Worm (Caenorhabditis elegans) whole organism, dauer: ENCODE measurements around the gene pudl-2.

Source experiments
- unc-62 ChIP-seq: sonication (generic microtip); optimal IDR thresholded peaks from 2 replicates; lab custom pipeline; 2017; ENCODE audit warnings: missing biosample characterization, missing genetic modification reagents, missing genetic modification characterization

Gene pudl-2

DNA sequence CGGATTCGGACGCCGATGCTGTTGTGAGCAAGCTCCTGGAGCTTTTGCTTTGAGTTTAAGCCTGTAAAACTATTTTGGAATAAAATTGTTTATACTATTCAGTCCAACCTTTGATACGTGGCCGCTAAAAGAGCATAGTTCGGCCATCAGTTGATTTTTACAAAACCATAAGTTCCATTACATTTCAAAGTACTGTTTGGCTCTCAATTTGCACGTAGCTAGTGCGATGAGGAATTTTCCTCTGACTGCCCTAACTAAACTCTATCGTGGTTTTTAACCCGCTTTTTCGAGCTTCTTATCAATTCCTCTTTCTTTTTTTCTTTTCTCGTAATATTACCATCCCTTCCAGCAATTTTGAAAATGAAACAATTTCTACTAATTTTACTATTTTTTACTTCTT is 11.2 kb upstream of the pudl-2 start, which contains the start of gene clec-80:
TSS of gene clec-80 (plus strand) at position 301 of the 400 bp plus-strand sequence.
- TF ChIP-seq unc-62 (GFP tag; lab: Kevin White, UChicago), result no peak

DNA sequence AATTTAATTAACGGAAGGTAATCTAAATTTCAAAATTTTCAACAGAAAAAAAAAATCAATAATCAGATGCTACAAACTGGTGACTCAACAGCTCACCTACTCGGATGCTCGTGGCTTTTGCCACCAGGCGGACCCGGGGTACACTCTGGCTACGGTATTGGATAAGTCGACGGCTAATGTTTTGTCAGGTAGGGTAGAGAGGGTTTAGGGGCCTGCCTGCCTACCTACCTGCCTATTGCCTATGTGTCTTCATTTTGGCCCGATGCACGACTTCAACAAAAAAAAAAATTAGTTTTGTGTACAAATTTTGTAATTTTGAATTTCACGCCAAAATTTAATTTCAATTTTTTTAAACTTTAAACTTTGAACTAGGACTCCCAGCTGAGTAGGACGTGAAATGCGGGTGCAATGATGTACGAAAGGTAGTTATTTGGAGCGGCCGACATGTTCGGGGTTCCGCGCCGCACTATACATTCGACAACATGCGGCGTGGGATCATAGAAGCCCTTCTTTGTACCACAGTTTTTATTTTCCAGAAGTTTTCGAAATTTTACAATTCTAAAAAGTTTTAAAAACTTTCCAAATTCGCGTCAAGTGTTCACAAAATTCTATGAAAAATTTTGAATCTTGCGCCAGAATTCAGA is 9.0 kb upstream of the pudl-2 start:
- no peak for TF ChIP-seq unc-62 (GFP tag; lab: Kevin White, UChicago)

DNA sequence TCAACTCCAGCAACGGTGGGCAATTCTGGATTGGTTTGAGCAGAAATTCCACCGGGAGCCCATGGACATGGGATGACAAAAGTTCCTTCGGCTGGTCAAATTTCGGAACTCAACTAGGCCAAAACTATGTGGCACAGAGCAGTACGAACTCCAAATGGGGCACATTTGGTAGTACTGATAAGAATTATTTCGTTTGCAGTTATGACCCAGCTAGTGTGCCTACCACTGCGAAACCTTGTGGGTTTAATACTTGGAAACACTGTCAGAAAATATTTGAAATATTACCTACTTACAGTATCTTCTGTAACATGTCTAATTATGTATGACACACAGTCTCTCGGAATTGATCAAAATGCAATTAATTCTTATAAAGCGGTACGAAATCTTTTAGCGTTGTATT is 8.3 kb upstream of the pudl-2 start:
- TF ChIP-seq unc-62 (GFP tag; lab: Kevin White, UChicago), result no peak

DNA sequence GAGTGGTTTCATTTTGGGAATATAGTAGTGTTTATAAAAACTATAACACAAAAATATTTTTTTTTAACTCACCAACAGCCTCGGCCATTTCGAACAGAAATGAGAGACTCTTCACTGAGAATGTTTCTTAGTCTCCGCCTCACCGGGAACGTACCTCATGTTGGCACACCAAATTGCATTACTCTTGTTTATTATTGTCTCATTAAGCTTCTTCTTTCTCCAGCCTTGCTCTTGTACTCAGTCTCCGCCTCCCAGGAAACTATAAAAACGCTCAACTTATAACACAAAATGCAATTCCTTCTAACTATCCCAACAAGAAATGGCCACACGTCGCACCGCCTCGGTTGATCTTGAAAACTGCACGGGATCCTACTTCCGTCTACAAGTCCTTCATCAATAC is 2.0 kb upstream of the pudl-2 start, which contains the start of the genes Y54G2A.48 and pudl-1:
TSS of gene Y54G2A.48 (minus strand) at position 101 of the 400 bp plus-strand sequence.
TSS of gene pudl-1 (plus strand) at position 320 of the 400 bp plus-strand sequence.
- no peak for TF ChIP-seq unc-62 (GFP tag; lab: Kevin White, UChicago)

DNA sequence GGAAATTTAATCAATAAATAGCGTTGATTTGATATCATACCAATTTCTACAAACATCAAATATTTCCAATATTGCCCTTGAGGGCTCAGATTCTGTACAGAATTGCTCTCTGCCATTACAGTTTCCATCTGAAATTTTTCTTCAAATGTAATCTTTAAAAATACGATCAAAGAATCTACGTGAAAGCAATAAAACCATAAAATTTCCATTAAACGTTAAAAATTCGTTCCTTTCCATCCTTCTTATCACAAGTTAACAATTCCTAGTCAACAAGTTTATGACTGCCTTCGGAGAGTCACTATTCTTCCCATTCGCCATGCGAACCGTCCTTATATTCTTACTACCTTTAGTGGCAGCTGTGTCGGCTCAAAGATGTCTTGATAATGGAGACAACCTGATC is 748 bp downstream of the pudl-2 start, which contains the start of gene clec-82:
TSS of gene clec-82 (plus strand) at position 301 of the 400 bp plus-strand sequence.
- TF ChIP-seq unc-62 (GFP tag; lab: Kevin White, UChicago), result no peak

DNA sequence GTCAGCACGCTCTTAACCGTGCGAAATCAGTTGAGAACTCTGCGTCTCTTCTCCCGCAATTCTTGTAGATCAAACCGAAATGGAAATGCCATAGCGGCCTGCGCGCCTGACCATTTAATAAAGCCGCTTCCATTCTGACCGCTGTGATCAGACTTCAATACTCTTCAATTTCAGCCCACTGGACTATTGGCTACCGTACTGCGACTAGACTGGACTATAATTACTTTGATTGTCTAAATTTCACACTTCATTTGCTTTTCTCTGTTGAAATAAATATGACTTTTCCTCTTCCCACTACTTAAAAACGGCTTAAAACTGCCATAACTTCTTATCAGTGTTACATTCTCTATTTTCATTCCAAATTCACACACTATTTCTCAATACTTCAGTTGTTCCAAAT is 3.7 kb downstream of the pudl-2 start, which contains the start of gene Y54G2A.7:
TSS of gene Y54G2A.7 (plus strand) at position 301 of the 400 bp plus-strand sequence.
- TF ChIP-seq unc-62 (GFP tag; lab: Kevin White, UChicago), result no peak

DNA sequence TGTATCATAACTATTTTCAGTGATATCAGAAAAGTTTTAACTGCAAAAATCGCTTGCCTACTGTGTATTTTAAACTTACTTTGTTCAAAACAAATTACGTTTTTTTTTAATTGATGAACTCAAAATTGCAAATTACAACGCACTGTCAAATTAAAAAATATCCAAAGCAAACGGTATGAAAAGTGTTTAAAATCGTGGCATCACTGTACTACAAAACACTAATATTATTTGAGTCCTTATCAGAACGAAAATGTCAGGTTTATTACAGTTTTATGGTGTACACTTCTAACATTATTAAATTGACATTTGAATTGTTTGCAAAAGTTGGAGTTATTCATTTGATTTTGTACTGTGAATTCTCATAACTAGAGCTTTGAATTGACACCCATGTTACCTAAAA is 6.6 kb downstream of the pudl-2 start, which contains the start of gene clec-83:
TSS of gene clec-83 (minus strand) at position 213 of the 400 bp plus-strand sequence.
- no peak for TF ChIP-seq unc-62 (GFP tag; lab: Kevin White, UChicago)

DNA sequence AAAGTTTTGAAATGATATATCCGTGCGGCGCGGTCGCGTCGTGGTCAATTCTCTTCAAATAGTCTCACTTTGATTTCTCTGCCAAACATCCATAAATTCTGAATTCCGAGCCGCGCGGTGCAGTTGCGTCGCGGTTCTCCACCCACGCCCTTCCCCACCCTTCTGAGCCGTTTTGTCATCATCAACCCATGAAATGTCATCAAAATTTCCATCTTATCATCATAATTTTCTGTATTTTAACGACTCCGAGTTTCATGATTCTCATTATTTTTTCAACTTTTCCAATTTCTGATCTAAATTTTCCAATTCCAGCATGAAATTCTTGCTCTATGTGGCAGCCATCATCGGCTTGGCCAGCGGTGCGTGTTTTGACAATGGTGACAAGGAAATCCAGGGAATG is 7.5 kb downstream of the pudl-2 start, which contains the start of gene clec-84:
TSS of gene clec-84 (plus strand) at position 301 of the 400 bp plus-strand sequence.
- no peak for TF ChIP-seq unc-62 (GFP tag; lab: Kevin White, UChicago)

DNA sequence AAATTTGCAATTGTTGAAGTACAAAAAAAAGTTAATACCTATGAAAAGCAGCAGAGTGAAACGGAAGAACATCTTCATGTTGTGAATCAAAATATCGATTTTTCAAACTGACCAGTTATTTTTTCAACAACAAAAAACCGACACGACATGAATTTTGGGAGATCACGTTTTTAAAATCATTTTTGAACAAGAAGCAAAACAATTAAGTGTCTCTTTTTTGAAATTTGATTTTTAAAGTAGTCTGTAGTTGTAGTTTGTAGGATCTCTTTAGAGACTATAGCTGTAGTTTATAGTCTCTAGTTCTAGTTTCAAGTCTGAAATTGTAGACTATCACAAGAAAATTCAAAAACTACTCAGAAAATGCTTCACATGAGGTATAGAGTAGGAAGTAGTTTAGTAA is 9.3 kb downstream of the pudl-2 start, which contains the start of gene Y54G2A.15:
TSS of gene Y54G2A.15 (minus strand) at position 101 of the 400 bp plus-strand sequence.
- TF ChIP-seq unc-62 (GFP tag; lab: Kevin White, UChicago), result no peak

DNA sequence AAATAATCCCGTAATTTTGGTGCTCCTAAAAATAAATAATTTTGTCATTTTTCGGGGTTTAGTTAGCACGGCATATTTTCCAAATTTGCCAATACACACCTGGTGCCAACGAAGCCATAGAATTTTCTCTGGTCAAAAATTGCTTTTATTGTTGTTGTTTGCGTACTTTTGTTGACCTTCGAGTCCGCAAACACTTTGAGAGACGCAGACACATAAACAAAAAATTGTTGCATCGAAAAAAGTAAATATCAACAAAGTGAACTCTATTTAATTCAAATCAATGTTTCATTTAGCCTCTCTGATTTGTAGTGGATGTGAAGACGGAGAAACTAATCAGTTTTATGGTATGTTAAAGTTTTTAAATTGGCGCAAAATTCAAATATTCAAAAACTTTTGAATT is 11.6 kb downstream of the pudl-2 start, which contains the start of gene Y54G2A.40:
TSS of gene Y54G2A.40 (plus strand) at position 213 of the 400 bp plus-strand sequence.
- no peak for TF ChIP-seq unc-62 (GFP tag; lab: Kevin White, UChicago)

DNA sequence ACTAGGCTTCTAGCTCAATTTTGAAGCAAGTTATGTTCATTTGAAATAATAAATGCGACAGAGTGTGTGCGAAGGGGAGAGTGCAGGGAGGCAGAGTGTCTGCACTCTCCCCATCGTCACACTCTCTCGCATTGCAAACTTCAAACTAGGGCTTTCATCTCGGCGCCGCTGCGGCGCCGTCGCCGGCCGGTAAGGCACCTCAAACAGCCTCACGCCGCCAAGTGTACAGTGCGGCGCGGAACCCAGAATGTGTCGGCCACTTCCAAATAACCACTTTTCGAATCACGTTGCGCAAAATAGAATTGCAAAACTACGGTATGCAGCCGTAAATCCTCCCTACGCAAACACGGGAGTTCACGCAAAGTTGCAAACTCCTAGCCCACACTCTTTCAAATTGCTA is 14.7 kb downstream of the pudl-2 start:
- TF ChIP-seq unc-62 (GFP tag; lab: Kevin White, UChicago), result no peak

DNA sequence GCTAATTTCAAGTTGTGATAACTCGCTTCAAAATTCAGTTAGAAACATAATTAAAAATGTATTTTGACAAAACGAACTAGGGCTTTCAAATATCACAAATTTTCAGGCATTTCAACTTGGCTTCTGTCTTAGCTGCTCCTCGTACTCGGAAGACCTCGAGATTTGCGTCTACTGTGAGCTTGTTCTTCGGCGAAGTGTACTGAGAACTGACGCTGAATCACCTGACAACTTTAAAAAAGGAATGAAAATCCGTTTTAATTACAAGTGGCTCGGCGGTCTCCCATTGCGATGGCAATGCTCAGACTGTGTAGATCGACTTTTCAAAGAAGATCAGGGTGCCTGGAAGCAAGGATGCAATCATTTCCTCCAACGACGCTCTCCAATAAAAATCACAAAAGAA is 16.0 kb downstream of the pudl-2 start, which contains the start of gene clec-85:
TSS of gene clec-85 (plus strand) at position 301 of the 400 bp plus-strand sequence.
- no peak for TF ChIP-seq unc-62 (GFP tag; lab: Kevin White, UChicago)

DNA sequence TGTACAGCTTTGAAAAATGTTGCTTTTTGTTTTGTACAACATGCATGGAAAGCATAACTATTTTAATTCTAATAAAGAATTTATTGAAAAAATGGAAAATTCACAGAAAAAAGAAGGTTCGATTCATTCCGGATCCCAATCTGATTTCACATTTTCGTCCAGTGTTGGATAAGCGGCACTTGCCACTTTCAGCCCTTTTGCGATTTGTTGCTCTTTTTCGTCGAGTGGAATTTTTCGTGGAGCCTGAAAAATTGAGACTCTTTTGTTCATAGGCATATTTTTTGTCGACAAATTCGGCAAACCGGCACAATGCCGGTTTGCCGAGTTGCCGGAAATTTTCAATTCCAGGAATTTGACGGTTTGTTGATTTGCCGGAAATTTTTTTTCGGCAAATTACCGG is 17.0 kb downstream of the pudl-2 start:
- no peak for TF ChIP-seq unc-62 (GFP tag; lab: Kevin White, UChicago)

DNA sequence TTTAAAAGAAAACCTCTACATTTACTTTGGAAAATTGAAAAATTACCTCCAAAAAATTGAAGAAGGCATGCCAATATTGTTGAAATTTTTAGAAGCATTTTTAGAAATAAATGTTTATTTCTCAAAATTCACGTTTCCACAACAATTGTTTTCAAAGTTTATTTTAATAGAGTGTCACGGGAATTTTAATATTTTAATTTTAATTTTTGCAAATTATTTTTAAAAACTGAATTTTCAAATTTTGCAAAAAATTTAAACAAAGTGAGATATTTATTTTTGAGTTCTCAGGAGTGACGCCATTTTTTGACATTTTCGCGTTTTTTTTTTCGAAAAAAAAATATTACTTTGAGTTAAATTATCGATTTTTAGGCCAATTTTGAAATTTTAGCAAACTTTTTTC is 18.5 kb downstream of the pudl-2 start, which contains the start of gene Y54G2A.49:
TSS of gene Y54G2A.49 (minus strand) at position 101 of the 400 bp plus-strand sequence.
- TF ChIP-seq unc-62 (GFP tag; lab: Kevin White, UChicago), result no peak

DNA sequence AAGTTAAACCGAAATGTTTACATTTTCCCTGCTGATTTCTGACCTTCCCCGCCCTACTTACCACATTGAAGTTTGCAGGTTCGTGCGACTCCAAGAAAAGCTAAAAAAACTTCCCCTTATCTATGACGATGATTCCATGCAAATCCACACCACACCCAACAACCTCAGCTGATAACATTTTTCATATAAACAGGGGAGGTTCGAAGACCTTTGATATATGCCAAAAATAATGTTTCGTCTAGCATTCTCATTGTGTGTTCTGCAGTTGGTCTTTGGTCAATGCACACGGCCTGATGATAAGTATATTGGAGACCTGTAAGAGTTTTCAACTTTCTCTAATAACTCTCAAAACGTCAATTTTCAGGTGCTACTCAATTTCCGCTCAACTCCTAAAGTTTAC is 19.5 kb downstream of the pudl-2 start:
- no peak for TF ChIP-seq unc-62 (GFP tag; lab: Kevin White, UChicago)

DNA sequence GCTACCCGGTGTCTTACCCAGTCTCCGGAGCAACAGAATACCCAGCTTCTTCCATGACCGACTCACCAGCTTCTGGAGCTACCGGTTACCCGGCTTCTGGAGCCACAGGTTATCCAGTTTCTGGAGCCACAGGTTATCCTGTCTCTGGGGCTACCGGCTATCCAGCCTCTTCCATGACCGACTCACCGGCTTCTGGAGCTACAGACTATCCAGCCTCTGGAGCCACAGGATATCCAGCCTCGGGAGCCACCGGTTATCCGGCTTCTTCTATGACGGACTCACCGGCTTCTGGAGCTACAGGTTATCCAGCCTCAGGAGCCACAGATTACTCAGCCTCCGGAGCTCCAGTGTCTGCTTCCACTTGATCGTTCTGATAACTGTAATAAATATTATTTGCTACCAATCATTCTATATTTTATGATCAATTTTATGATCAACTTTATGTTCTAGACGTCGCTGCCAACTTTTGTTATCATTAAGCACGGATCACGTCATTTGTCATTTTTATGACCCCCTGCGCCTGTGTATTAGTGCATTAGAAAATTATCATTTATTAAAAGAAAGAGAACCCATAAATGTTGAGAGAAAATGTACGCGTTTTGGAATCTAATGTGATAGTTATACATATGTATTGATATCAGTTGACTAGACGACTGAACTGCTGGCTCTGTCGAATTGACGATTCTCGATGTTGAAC is 20.6 kb downstream of the pudl-2 start:
- TF ChIP-seq unc-62 (GFP tag; lab: Kevin White, UChicago), result no peak
